Worm (Caenorhabditis elegans): ENCODE results near the gene nlp-2.

ce11 chrX:2294198-2294800, 50.3 kb downstream of the nlp-2 start, which contains the start of gene T10H10.2:
- no peak for TF ChIP-seq nhr-77 (tag; optimal IDR thresholded peaks at IDR 0.05)
- no peak for TF ChIP-seq ztf-11 (tag; optimal IDR thresholded peaks at IDR 0.05)
- TF ChIP-seq ceh-82 (tag; optimal IDR thresholded peaks at IDR 0.05), result no peak
- no peak for TF ChIP-seq ceh-28 (tag; optimal IDR thresholded peaks at IDR 0.05)
- no peak for TF ChIP-seq jun-1 (tag; optimal IDR thresholded peaks at IDR 0.05)
- TF ChIP-seq fkh-2 (tag; optimal IDR thresholded peaks at IDR 0.05), result no peak
- TF ChIP-seq snpc-4 (tag; optimal IDR thresholded peaks at IDR 0.05), result no peak
- no peak for TF ChIP-seq lin-39 (tag; optimal IDR thresholded peaks at IDR 0.05)
- TF ChIP-seq nfya-1 (tag; optimal IDR thresholded peaks at IDR 0.05; ENCODE audit: insufficient read depth), result no peak
- no peak for TF ChIP-seq nhr-76 (tag; optimal IDR thresholded peaks at IDR 0.05)
- TF ChIP-seq pqm-1 (tag; optimal IDR thresholded peaks at IDR 0.05), result no peak
- TF ChIP-seq aly-2 (tag; optimal IDR thresholded peaks at IDR 0.05), result no peak

Data from whole organism, L3 larva.